Worm (Caenorhabditis elegans) whole organism, L2 larva: Measurements from ENCODE around the gene suf-1.

Experiments
- F13H6.1 ChIP-seq: sonication (generic microtip); optimal IDR thresholded peaks from 2 replicates; lab custom pipeline; 2016; ENCODE audit warnings: missing genetic modification characterization, missing compliant biosample characterization
- Y55F3AM.14 ChIP-seq: fragments of 200-800 bp; sonication (Bioruptor generic); optimal IDR thresholded peaks from 2 replicates; lab custom pipeline; 2018; ENCODE audit warnings: mild to moderate bottlenecking, missing genetic modification characterization, missing compliant biosample characterization
- ama-1 ChIP-seq: fragments of 150-350 bp; optimal IDR thresholded peaks from 2 replicates; lab custom pipeline; 2018; ENCODE audit warnings: inconsistent platforms
- fos-1 ChIP-seq: fragments of 150-350 bp; optimal IDR thresholded peaks from 2 replicates; lab custom pipeline; 2014; ENCODE audit warnings: missing biosample characterization, missing genetic modification characterization
- lin-11 ChIP-seq: fragments of 150-350 bp; sonication (generic microtip); optimal IDR thresholded peaks from 2 replicates; lab custom pipeline; 2014; ENCODE audit warnings: missing biosample characterization, missing genetic modification characterization, inconsistent platforms, mixed read lengths
- lin-39 ChIP-seq: fragments of 150-350 bp; optimal IDR thresholded peaks from 2 replicates; lab custom pipeline; 2014; ENCODE audit warnings: missing biosample characterization, missing genetic modification reagents, missing genetic modification characterization
- lsy-2 ChIP-seq, 2 experiments: fragments of 150-350 bp in 1 of 2; sonication (generic microtip) in 1 of 2; optimal IDR thresholded peaks; 2 replicates each; lab custom pipeline; 2014 to 2017; ENCODE audit warnings: missing biosample characterization in 2 of 2, missing genetic modification characterization in 2 of 2
- nhr-10 ChIP-seq: sonication (generic microtip); optimal IDR thresholded peaks from 2 replicates; lab custom pipeline; 2017; ENCODE audit warnings: missing biosample characterization, missing genetic modification characterization
- nhr-237 ChIP-seq: fragments of 150-350 bp; optimal IDR thresholded peaks from 2 replicates; lab custom pipeline; 2014; ENCODE audit warnings: missing biosample characterization, missing genetic modification characterization
- nhr-25 ChIP-seq: fragments of 150-350 bp; sonication (generic microtip); optimal IDR thresholded peaks from 3 replicates; lab custom pipeline; 2014; ENCODE audit warnings: missing biosample characterization, missing genetic modification characterization
- nhr-6 ChIP-seq: fragments of 150-350 bp; optimal IDR thresholded peaks from 2 replicates; lab custom pipeline; 2014; ENCODE audit warnings: missing biosample characterization, missing genetic modification characterization
- unc-39 ChIP-seq: fragments of 150-350 bp; optimal IDR thresholded peaks from 2 replicates; lab custom pipeline; 2014; ENCODE audit warnings: missing biosample characterization, missing genetic modification characterization
- ztf-11 ChIP-seq: sonication (generic microtip); optimal IDR thresholded peaks from 2 replicates; lab custom pipeline; 2017; ENCODE audit warnings: missing biosample characterization, missing genetic modification characterization

ce11 chrII:8627907-8628306 lies 24.3 kb downstream of the suf-1 start:
- TF ChIP-seq fos-1 (tag; lab: Kevin White, UChicago): no peak
- TF ChIP-seq nhr-25: no peak
- no peak for TF ChIP-seq unc-39 (tag; lab: Kevin White, UChicago)
- TF ChIP-seq ztf-11: no peak
- no peak for TF ChIP-seq lsy-2 (tag; optimal IDR thresholded peaks at IDR 0.05; lab: Kevin White, UChicago)
- no peak for TF ChIP-seq nhr-237 (tag; lab: Kevin White, UChicago)
- no peak for TF ChIP-seq Y55F3AM.14
- TF ChIP-seq F13H6.1 (tag; lab: Kevin White, UChicago): no peak
- no peak for TF ChIP-seq lin-11 (tag; lab: Kevin White, UChicago)
- no peak for TF ChIP-seq ama-1 (lab: Kevin White, UChicago)
- TF ChIP-seq lin-39: no peak
- no peak for TF ChIP-seq nhr-10 (tag; lab: Kevin White, UChicago)
- no peak for TF ChIP-seq nhr-6 (tag; lab: Kevin White, UChicago)
